Worm (Caenorhabditis elegans) whole organism, mixed stage, embryonic: ENCODE measurements around the gene T05D4.2.

ENCODE experiments used
- M03D4.4 ChIP-seq: sonication (generic microtip); optimal IDR thresholded peaks from 2 replicates; lab custom pipeline; 2017; ENCODE audit warnings: mild to moderate bottlenecking, missing genetic modification characterization, missing compliant biosample characterization
- blmp-1 ChIP-seq: fragments of 150-350 bp; optimal IDR thresholded peaks from 2 replicates; lab custom pipeline; 2014; ENCODE audit warnings: missing biosample characterization, missing genetic modification characterization
- ceh-43 ChIP-seq: fragments of 200-800 bp; sonication (Bioruptor generic); optimal IDR thresholded peaks from 2 replicates; lab custom pipeline; 2018; ENCODE audit warnings: mild to moderate bottlenecking, missing genetic modification characterization, moderate library complexity, missing compliant biosample characterization
- ceh-83 ChIP-seq: fragments of 200-800 bp; sonication (Bioruptor generic); optimal IDR thresholded peaks from 2 replicates; lab custom pipeline; 2018; ENCODE audit warnings: mild to moderate bottlenecking, missing genetic modification characterization, missing compliant biosample characterization
- ces-1 ChIP-seq: fragments of 150-350 bp; optimal IDR thresholded peaks from 2 replicates; lab custom pipeline; 2014; ENCODE audit warnings: missing biosample characterization, missing genetic modification reagents, missing genetic modification characterization
- cnd-1 ChIP-seq: fragments of 200-800 bp; sonication (Bioruptor generic); optimal IDR thresholded peaks from 2 replicates; lab custom pipeline; 2018; ENCODE audit warnings: mild to moderate bottlenecking, missing genetic modification characterization, missing compliant biosample characterization
- drap-1 ChIP-seq: fragments of 200-800 bp; sonication (Bioruptor generic); optimal IDR thresholded peaks from 3 replicates; lab custom pipeline; 2018; ENCODE audit warnings: mild to moderate bottlenecking, missing genetic modification characterization, missing compliant biosample characterization
- elt-1 ChIP-seq: sonication (generic microtip); optimal IDR thresholded peaks from 2 replicates; lab custom pipeline; 2017; ENCODE audit warnings: missing genetic modification characterization, mild to moderate bottlenecking, missing compliant biosample characterization, antibody characterized with exemption, moderate library complexity, borderline replicate concordance; ENCODE audit not compliant: insufficient read depth
- ham-2 ChIP-seq: fragments of 200-800 bp; sonication (Bioruptor generic); optimal IDR thresholded peaks from 2 replicates; lab custom pipeline; 2018; ENCODE audit warnings: mild to moderate bottlenecking, missing genetic modification characterization, missing compliant biosample characterization
- hlh-1 ChIP-seq: fragments of 150-350 bp; optimal IDR thresholded peaks from 2 replicates; lab custom pipeline; 2014; ENCODE audit warnings: missing biosample characterization, missing genetic modification reagents, missing genetic modification characterization
- lin-13 ChIP-seq: fragments of 150-350 bp; optimal IDR thresholded peaks from 2 replicates; lab custom pipeline; 2014; ENCODE audit warnings: missing biosample characterization, missing genetic modification characterization
- lin-32 ChIP-seq: fragments of 200-800 bp; sonication (Bioruptor generic); optimal IDR thresholded peaks from 2 replicates; lab custom pipeline; 2018; ENCODE audit warnings: mild to moderate bottlenecking, missing genetic modification characterization, missing compliant biosample characterization
- lsy-2 ChIP-seq: fragments of 150-350 bp; optimal IDR thresholded peaks from 2 replicates; lab custom pipeline; 2014; ENCODE audit warnings: missing biosample characterization, missing genetic modification characterization
- mep-1 ChIP-seq: fragments of 150-350 bp; optimal IDR thresholded peaks from 2 replicates; lab custom pipeline; 2017; ENCODE audit warnings: missing biosample characterization, missing genetic modification reagents, missing genetic modification characterization, inconsistent platforms
- mls-2 ChIP-seq: sonication (generic microtip); optimal IDR thresholded peaks from 2 replicates; lab custom pipeline; 2016; ENCODE audit warnings: mild to moderate bottlenecking, missing genetic modification characterization, moderate library complexity, missing compliant biosample characterization
- nhr-12 ChIP-seq: fragments of 150-350 bp; optimal IDR thresholded peaks from 2 replicates; lab custom pipeline; 2014; ENCODE audit warnings: missing biosample characterization, missing genetic modification characterization
- nhr-2 ChIP-seq: fragments of 150-350 bp; optimal IDR thresholded peaks from 2 replicates; lab custom pipeline; 2014; ENCODE audit warnings: missing biosample characterization, missing genetic modification characterization
- nhr-237 ChIP-seq: fragments of 150-350 bp; optimal IDR thresholded peaks from 2 replicates; lab custom pipeline; 2014; ENCODE audit warnings: missing biosample characterization, missing genetic modification characterization
- sem-2 ChIP-seq: fragments of 200-800 bp; sonication (Bioruptor generic); optimal IDR thresholded peaks from 2 replicates; lab custom pipeline; 2018; ENCODE audit warnings: mild to moderate bottlenecking, missing genetic modification characterization, missing compliant biosample characterization
- snpc-4 ChIP-seq: fragments of 150-350 bp; optimal IDR thresholded peaks from 2 replicates; lab custom pipeline; 2014; ENCODE audit warnings: missing biosample characterization, missing genetic modification characterization
- tbx-8 ChIP-seq: fragments of 200-800 bp; sonication (Bioruptor generic); optimal IDR thresholded peaks from 2 replicates; lab custom pipeline; 2018; ENCODE audit warnings: mild to moderate bottlenecking, missing genetic modification characterization, moderate library complexity, missing compliant biosample characterization
- unc-120 ChIP-seq: sonication (generic microtip); optimal IDR thresholded peaks from 2 replicates; lab custom pipeline; 2017; ENCODE audit warnings: missing genetic modification characterization, missing compliant biosample characterization; ENCODE audit not compliant: poor library complexity, severe bottlenecking
- unc-62 ChIP-seq: fragments of 150-350 bp; optimal IDR thresholded peaks from 2 replicates; lab custom pipeline; 2014; ENCODE audit warnings: missing biosample characterization, missing genetic modification reagents, missing genetic modification characterization
- zip-8 ChIP-seq: fragments of 150-350 bp; optimal IDR thresholded peaks from 2 replicates; lab custom pipeline; 2014; ENCODE audit warnings: missing biosample characterization, missing genetic modification characterization
- ztf-11 ChIP-seq: fragments of 150-350 bp; optimal IDR thresholded peaks from 2 replicates; lab custom pipeline; 2014; ENCODE audit warnings: missing biosample characterization, missing genetic modification characterization

Gene T05D4.2

DNA sequence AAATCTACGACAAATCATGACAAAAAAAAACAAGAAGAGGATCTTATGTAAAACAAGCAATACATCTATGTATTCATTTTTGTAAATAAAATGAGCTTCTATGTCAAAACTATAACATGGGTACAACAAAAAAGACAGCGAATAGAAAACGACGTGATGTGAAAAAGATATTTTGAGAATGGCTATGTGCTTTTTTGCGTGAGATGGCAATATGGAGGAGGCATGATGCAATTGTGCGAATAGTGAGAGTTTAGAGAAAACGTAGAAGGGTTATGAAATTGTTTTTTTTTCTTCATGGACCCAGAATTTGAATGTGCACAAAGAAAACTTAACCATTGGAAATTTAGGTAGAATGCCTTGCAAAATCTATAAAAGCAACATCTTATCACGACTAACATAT is 3.1 kb upstream of the T05D4.2 start:
- no peak for TF ChIP-seq drap-1 (GFP tag; lab: Kevin White, UChicago)
- no peak for TF ChIP-seq nhr-237 (tag; lab: Kevin White, UChicago)
- TF ChIP-seq elt-1 (tag; lab: Kevin White, UChicago) = no peak
- no peak for TF ChIP-seq M03D4.4 (tag; lab: Kevin White, UChicago)
- no peak for TF ChIP-seq ceh-83 (GFP tag; lab: Kevin White, UChicago)
- peak; percentile 60 for TF ChIP-seq ces-1 (GFP tag; lab: Kevin White, UChicago)
- TF ChIP-seq zip-8 (tag; lab: Kevin White, UChicago) = no peak
- TF ChIP-seq, all 35 proteins: peak for 1

- no peak for TF ChIP-seq nhr-237 (tag; lab: Kevin White, UChicago)
- TF ChIP-seq nhr-2 (tag; lab: Kevin White, UChicago) = no peak
- no peak for TF ChIP-seq ceh-83 (GFP tag; lab: Kevin White, UChicago)
- TF ChIP-seq ces-1 (GFP tag; lab: Kevin White, UChicago) = peak; percentile 74
- peak; percentile 73 for TF ChIP-seq unc-120 (tag; lab: Kevin White, UChicago)
Measured at ce11 chrIII:13564929-13565328, 2.0 kb upstream of the T05D4.2 start, which contains the start of gene aldo-1. Gene aldo-1 (minus strand): TSS chrIII:13564937.

DNA sequence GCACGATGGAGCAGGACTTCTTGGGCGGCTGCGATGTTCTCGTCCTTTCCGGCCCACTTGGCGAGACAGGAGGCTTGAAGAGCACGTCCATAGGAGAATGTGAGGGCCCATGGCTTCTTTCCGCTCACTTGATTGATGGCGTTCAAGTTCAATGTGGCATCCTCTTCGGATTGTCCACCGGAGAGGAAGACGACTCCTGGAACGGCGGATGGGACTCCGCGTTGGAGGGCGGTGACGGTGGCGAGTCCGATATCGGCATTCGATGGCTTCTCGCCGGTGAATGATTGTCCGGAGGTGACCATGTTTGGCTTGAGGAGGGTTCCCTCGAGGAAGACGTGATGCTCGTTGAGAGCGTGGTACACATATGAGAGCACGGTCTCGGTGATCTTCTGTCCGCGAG is 701 bp upstream of the T05D4.2 start:
- TF ChIP-seq ceh-83 (GFP tag; lab: Kevin White, UChicago) (no peak), lsy-2 (tag; lab: Kevin White, UChicago) (no peak), zip-8 (tag; lab: Kevin White, UChicago) (no peak), sem-2 (GFP tag; lab: Kevin White, UChicago) (no peak), nhr-2 (tag; lab: Kevin White, UChicago) (no peak), unc-62 (GFP tag; lab: Kevin White, UChicago) (no peak), nhr-12 (no peak)
- TF ChIP-seq, all 35 proteins: peak for 0

DNA sequence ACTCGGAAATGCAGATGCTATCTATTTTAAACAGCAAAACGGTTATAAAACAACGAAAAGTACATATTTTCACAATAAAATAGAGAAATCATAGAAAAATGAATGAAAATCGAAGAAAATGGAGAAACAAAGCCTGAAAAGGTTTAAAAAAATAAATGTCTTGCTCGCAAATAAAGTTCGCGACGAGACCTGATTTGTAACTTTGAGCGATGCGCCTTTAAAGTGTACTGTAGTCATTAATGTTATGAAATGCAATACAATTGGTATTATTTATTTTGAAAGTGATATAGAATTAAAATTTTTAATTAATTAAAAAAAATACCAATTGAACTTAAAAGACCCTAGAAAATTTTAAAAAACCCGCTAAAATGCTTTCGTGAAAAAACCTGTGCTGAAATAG is 1.6 kb downstream of the T05D4.2 start:
- no peak for TF ChIP-seq hlh-1 (tag; lab: Kevin White, UChicago)
- no peak for TF ChIP-seq mep-1 (tag; lab: Kevin White, UChicago)
- TF ChIP-seq lin-13 (tag; lab: Kevin White, UChicago) = no peak
- TF ChIP-seq, all 35 proteins: peak for 0

DNA sequence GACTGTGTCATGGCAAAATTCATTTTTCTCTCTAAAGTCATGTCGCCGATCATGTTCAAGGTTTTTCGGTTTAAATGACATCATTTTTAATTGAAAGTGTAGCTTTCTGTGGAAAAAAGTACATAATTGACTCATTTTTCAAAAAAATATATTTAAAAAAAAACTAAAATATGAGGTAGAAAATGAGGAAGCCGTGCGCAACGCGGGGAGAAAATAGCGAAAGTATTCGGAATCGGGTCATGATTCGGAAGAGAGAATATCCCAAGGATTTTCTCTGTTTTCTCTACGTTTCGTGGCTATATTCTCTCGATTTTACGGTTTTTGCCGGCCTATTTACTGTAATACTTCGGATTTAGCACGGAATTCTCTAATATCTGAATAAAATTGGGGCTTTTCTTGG is 2.2 kb downstream of the T05D4.2 start:
- no peak for TF ChIP-seq tbx-8 (GFP tag; lab: Kevin White, UChicago)
- no peak for TF ChIP-seq nhr-12
- no peak for TF ChIP-seq snpc-4 (tag; lab: Kevin White, UChicago)
- no peak for TF ChIP-seq ztf-11 (tag; lab: Kevin White, UChicago)
- TF ChIP-seq lsy-2 (tag; lab: Kevin White, UChicago) = no peak
- peak; percentile 67 for TF ChIP-seq ham-2 (GFP tag; lab: Kevin White, UChicago)
- TF ChIP-seq nhr-237 (tag; lab: Kevin White, UChicago) = no peak
- no peak for TF ChIP-seq cnd-1 (tag; lab: Kevin White, UChicago)
- TF ChIP-seq ceh-43 (GFP tag; lab: Kevin White, UChicago) = no peak
- no peak for TF ChIP-seq drap-1 (GFP tag; lab: Kevin White, UChicago)
- no peak for TF ChIP-seq unc-62 (GFP tag; lab: Kevin White, UChicago)
- no peak for TF ChIP-seq sem-2 (GFP tag; lab: Kevin White, UChicago)
- no peak for TF ChIP-seq lin-13 (tag; lab: Kevin White, UChicago)
- TF ChIP-seq mep-1 (tag; lab: Kevin White, UChicago) = no peak
- TF ChIP-seq blmp-1 (tag; lab: Kevin White, UChicago) = peak; percentile 91
- no peak for TF ChIP-seq zip-8 (tag; lab: Kevin White, UChicago)
- TF ChIP-seq lin-32 (GFP tag; lab: Kevin White, UChicago) = no peak

- TF ChIP-seq elt-1 (tag; lab: Kevin White, UChicago) (no peak), mls-2 (tag; lab: Kevin White, UChicago) (no peak), blmp-1 (tag; lab: Kevin White, UChicago) (no peak), ceh-83 (GFP tag; lab: Kevin White, UChicago) (no peak), hlh-1 (tag; lab: Kevin White, UChicago) (no peak), nhr-237 (tag; lab: Kevin White, UChicago) (no peak), sem-2 (GFP tag; lab: Kevin White, UChicago) (no peak)
Measured at ce11 chrIII:13556039-13556438, 6.8 kb downstream of the T05D4.2 start.
